Fruit fly (Drosophila melanogaster): ENCODE data around the gene Dph4.

Gene Dph4

dm6 chr3R:5653887-5654286 is 30.0 kb upstream of the Dph4 start:
- no peak for TF ChIP-seq H15 (GFP tag; IDR thresholded peaks at IDR 0.05)
- no peak for TF ChIP-seq otp (GFP tag; IDR thresholded peaks at IDR 0.05)
- peak; percentile 14 for TF ChIP-seq zf30C (GFP tag; optimal IDR thresholded peaks at IDR 0.05)
- no peak for TF ChIP-seq crp (GFP tag; optimal IDR thresholded peaks at IDR 0.05)
- TF ChIP-seq CG4404 (GFP tag; IDR thresholded peaks at IDR 0.05) = no peak
- peak; percentile 9; the same call in 1 of the 2 replicates for TF ChIP-seq E2f2 (GFP tag; IDR thresholded peaks at IDR 0.05)
- peak; percentile 16 for TF ChIP-seq Fer1 (GFP tag; optimal IDR thresholded peaks at IDR 0.05)
- TF ChIP-seq fu2 (GFP tag; optimal IDR thresholded peaks at IDR 0.05) = no peak
- TF ChIP-seq shn (GFP tag; optimal IDR thresholded peaks at IDR 0.05) = no peak
- TF ChIP-seq grn (GFP tag; optimal IDR thresholded peaks at IDR 0.05) = peak; percentile 36
- no peak for TF ChIP-seq Med (GFP tag)
- peak; percentile 67 for TF ChIP-seq CG5180 (GFP tag; optimal IDR thresholded peaks at IDR 0.05)
- TF ChIP-seq tna (GFP tag; IDR thresholded peaks at IDR 0.05; ENCODE audit: partially characterized antibody) = no peak
- no peak for TF ChIP-seq ssp (GFP tag; IDR thresholded peaks at IDR 0.05)
- peak; percentile 65 for TF ChIP-seq sug (tag; optimal IDR thresholded peaks at IDR 0.05)
- TF ChIP-seq GATAe (GFP tag; conservative IDR thresholded peaks at IDR 0.05) = peak; percentile 26; the same call in 1 of the 2 replicates
- peak; percentile 19 for TF ChIP-seq HmgZ (tag; optimal IDR thresholded peaks at IDR 0.05)
- TF ChIP-seq CG10543 (GFP tag; optimal IDR thresholded peaks at IDR 0.05) = peak; percentile 33
- no peak for TF ChIP-seq CG11085 (GFP tag; IDR thresholded peaks at IDR 0.05)
- TF ChIP-seq lab (GFP tag; optimal IDR thresholded peaks at IDR 0.05) = peak; percentile 24
- TF ChIP-seq CG34376 (GFP tag; optimal IDR thresholded peaks at IDR 0.05) = peak; percentile 96
- no peak for TF ChIP-seq CG34422 (GFP tag; IDR thresholded peaks at IDR 0.05)
- TF ChIP-seq ato (GFP tag; IDR thresholded peaks at IDR 0.05; ENCODE audit: partially characterized antibody) = 0 out of 2 replicates have a peak, but pooled peaks have one; percentile 14
- peak; percentile 99 for TF ChIP-seq mirr (GFP tag; optimal IDR thresholded peaks at IDR 0.05)
- TF ChIP-seq CG12071 (GFP tag; optimal IDR thresholded peaks at IDR 0.05) = peak; percentile 12
- peak; percentile 14; the same call in 1 of the 3 replicates for TF ChIP-seq Dbx (GFP tag; IDR thresholded peaks at IDR 0.05)
- peak; percentile 44 for TF ChIP-seq Vsx1 (GFP tag; optimal IDR thresholded peaks at IDR 0.05)
- TF ChIP-seq Doc2 (GFP tag; IDR thresholded peaks at IDR 0.05) = no peak
- TF ChIP-seq hkb (optimal IDR thresholded peaks at IDR 0.05) = no peak
- peak; percentile 20 for TF ChIP-seq hkb (GFP tag; IDR thresholded peaks at IDR 0.05)
- peak; percentile 21; the same call in 1 of the 2 replicates for TF ChIP-seq crol (GFP tag; IDR thresholded peaks at IDR 0.05)
- peak; percentile 33 for TF ChIP-seq odd (GFP tag; optimal IDR thresholded peaks at IDR 0.05)
- no peak for TF ChIP-seq Nf-YA (GFP tag; IDR thresholded peaks at IDR 0.05)
- no peak for TF ChIP-seq CG7963 (GFP tag; IDR thresholded peaks at IDR 0.05; ENCODE audit: partially characterized antibody)
- peak; percentile 13 for TF ChIP-seq CG13296 (GFP tag; optimal IDR thresholded peaks at IDR 0.05)
- peak; percentile 3 for TF ChIP-seq CG8388 (GFP tag; optimal IDR thresholded peaks at IDR 0.05)
- peak; percentile 98 for TF ChIP-seq exex (tag; optimal IDR thresholded peaks at IDR 0.05)
- no peak for TF ChIP-seq CG7556 (GFP tag; optimal IDR thresholded peaks at IDR 0.05)
- TF ChIP-seq CG1603 (tag; optimal IDR thresholded peaks at IDR 0.05) = no peak

- TF ChIP-seq chn (GFP tag; optimal IDR thresholded peaks at IDR 0.05) (no peak), CG8359 (GFP tag; optimal IDR thresholded peaks at IDR 0.05; ENCODE audit: borderline replicate concordance) (no peak), CG1832 (GFP tag; optimal IDR thresholded peaks at IDR 0.05) (peak; percentile 8), NC2α (GFP tag; optimal IDR thresholded peaks at IDR 0.05) (no peak), Asciz (GFP tag; optimal IDR thresholded peaks at IDR 0.05) (no peak), CG3281 (GFP tag; optimal IDR thresholded peaks at IDR 0.05) (no peak), Med (GFP tag) (peak; percentile 55), CG6813 (GFP tag; optimal IDR thresholded peaks at IDR 0.05) (no peak), Mes4 (GFP tag; optimal IDR thresholded peaks at IDR 0.05) (no peak), Rfx (GFP tag; IDR thresholded peaks at IDR 0.05) (0 out of 2 replicates have a peak, but pooled peaks have one; percentile 7), Oaz (GFP tag; IDR thresholded peaks at IDR 0.05) (no peak), Dfd (GFP tag; optimal IDR thresholded peaks at IDR 0.05) (no peak), CG2120 (GFP tag; optimal IDR thresholded peaks at IDR 0.05) (no peak), CG6791 (GFP tag; IDR thresholded peaks at IDR 0.05; ENCODE audit: partially characterized antibody) (no peak), sens (GFP tag) (peak; percentile 30)
These were observed 26.0 kb upstream of the Dph4 start for dm6 chr3R:5649903-5650302.
